Worm (Caenorhabditis elegans) whole organism, late embryonic: ENCODE results near the gene ama-1.

Experiments used
- K02D7.2 ChIP-seq: sonication (generic microtip); optimal IDR thresholded peaks from 2 replicates; lab custom pipeline; 2017; ENCODE audit warnings: mild to moderate bottlenecking, missing genetic modification characterization, missing compliant biosample characterization
- K09A11.1 ChIP-seq: sonication (generic microtip); optimal IDR thresholded peaks from 2 replicates; lab custom pipeline; 2017; ENCODE audit warnings: antibody characterized with exemption, mild to moderate bottlenecking, missing genetic modification characterization, missing compliant biosample characterization; ENCODE audit not compliant: insufficient read depth
- Y22D7AL.16 ChIP-seq: sonication (generic microtip); optimal IDR thresholded peaks from 2 replicates; lab custom pipeline; 2016; ENCODE audit warnings: missing genetic modification characterization, missing compliant biosample characterization
- ama-1 ChIP-seq: fragments of 150-350 bp; optimal IDR thresholded peaks from 2 replicates; lab custom pipeline; 2014
- ceh-18 ChIP-seq: sonication (generic microtip); optimal IDR thresholded peaks from 2 replicates; lab custom pipeline; 2016; ENCODE audit warnings: missing genetic modification characterization, missing compliant biosample characterization
- ceh-31 ChIP-seq: sonication (generic microtip); optimal IDR thresholded peaks from 2 replicates; lab custom pipeline; 2016; ENCODE audit warnings: missing genetic modification characterization, missing compliant biosample characterization
- ceh-34 ChIP-seq: sonication (generic microtip); optimal IDR thresholded peaks from 2 replicates; lab custom pipeline; 2016; ENCODE audit warnings: mild to moderate bottlenecking, missing genetic modification characterization, missing compliant biosample characterization
- ceh-48 ChIP-seq: sonication (generic microtip); optimal IDR thresholded peaks from 2 replicates; lab custom pipeline; 2016; ENCODE audit warnings: missing genetic modification characterization, inconsistent platforms, missing compliant biosample characterization
- ceh-6 ChIP-seq: fragments of 200-800 bp; sonication (Bioruptor generic); optimal IDR thresholded peaks from 2 replicates; lab custom pipeline; 2018; ENCODE audit warnings: mild to moderate bottlenecking, missing genetic modification characterization, missing compliant biosample characterization
- dve-1 ChIP-seq: sonication (generic microtip); optimal IDR thresholded peaks from 2 replicates; lab custom pipeline; 2017; ENCODE audit warnings: antibody characterized with exemption, mild to moderate bottlenecking, missing genetic modification characterization, missing compliant biosample characterization
- elt-2 ChIP-seq: sonication (generic microtip); optimal IDR thresholded peaks from 2 replicates; lab custom pipeline; 2016; ENCODE audit warnings: missing genetic modification reagents, missing genetic modification characterization, missing compliant biosample characterization
- fax-1 ChIP-seq: sonication (generic microtip); optimal IDR thresholded peaks from 2 replicates; lab custom pipeline; 2016; ENCODE audit warnings: missing genotype, missing genetic modification characterization, missing compliant biosample characterization
- fkh-10 ChIP-seq: fragments of 150-350 bp; optimal IDR thresholded peaks from 2 replicates; lab custom pipeline; 2014; ENCODE audit warnings: missing biosample characterization, missing genetic modification reagents, missing genetic modification characterization
- gmeb-2 ChIP-seq: sonication (generic microtip); optimal IDR thresholded peaks from 2 replicates; lab custom pipeline; 2016; ENCODE audit warnings: missing genetic modification characterization, inconsistent platforms, missing compliant biosample characterization
- hlh-13 ChIP-seq: fragments of 200-800 bp; sonication (Bioruptor generic); optimal IDR thresholded peaks from 2 replicates; lab custom pipeline; 2018; ENCODE audit warnings: mild to moderate bottlenecking, missing genetic modification characterization, missing compliant biosample characterization
- hlh-15 ChIP-seq: sonication (generic microtip); optimal IDR thresholded peaks from 2 replicates; lab custom pipeline; 2016; ENCODE audit warnings: missing genetic modification characterization, missing compliant biosample characterization
- hlh-8 ChIP-seq: sonication (generic microtip); optimal IDR thresholded peaks from 2 replicates; lab custom pipeline; 2016; ENCODE audit warnings: missing genotype, missing genetic modification characterization, missing compliant biosample characterization
- lim-6 ChIP-seq: sonication (generic microtip); optimal IDR thresholded peaks from 2 replicates; lab custom pipeline; 2016; ENCODE audit warnings: missing genetic modification characterization, missing compliant biosample characterization
- lin-11 ChIP-seq: fragments of 200-800 bp; sonication (Bioruptor generic); optimal IDR thresholded peaks from 2 replicates; lab custom pipeline; 2018; ENCODE audit warnings: mild to moderate bottlenecking, missing genetic modification characterization, missing compliant biosample characterization
- nhr-11 ChIP-seq: fragments of 150-350 bp; optimal IDR thresholded peaks from 2 replicates; lab custom pipeline; 2014; ENCODE audit warnings: missing biosample characterization, missing genetic modification characterization
- nhr-232 ChIP-seq: sonication (generic microtip); optimal IDR thresholded peaks from 2 replicates; lab custom pipeline; 2016; ENCODE audit warnings: missing genetic modification characterization, missing compliant biosample characterization
- pha-2 ChIP-seq: sonication (generic microtip); optimal IDR thresholded peaks from 2 replicates; lab custom pipeline; 2017; ENCODE audit warnings: mild to moderate bottlenecking, missing genetic modification characterization, missing compliant biosample characterization
- pha-4 ChIP-seq: fragments of 150-350 bp; optimal IDR thresholded peaks from 2 replicates; lab custom pipeline; 2018; ENCODE audit warnings: missing biosample characterization, missing genetic modification reagents, missing genetic modification characterization
- rnt-1 ChIP-seq: sonication (generic microtip); optimal IDR thresholded peaks from 2 replicates; lab custom pipeline; 2016; ENCODE audit warnings: missing genetic modification characterization, missing compliant biosample characterization
- sdc-2 ChIP-seq: sonication (generic microtip); optimal IDR thresholded peaks from 2 replicates; lab custom pipeline; 2016; ENCODE audit warnings: missing genotype, missing genetic modification characterization, missing compliant biosample characterization
- sox-4 ChIP-seq: sonication (generic microtip); optimal IDR thresholded peaks from 2 replicates; lab custom pipeline; 2017; ENCODE audit warnings: mild to moderate bottlenecking, missing genetic modification characterization, inconsistent platforms, missing compliant biosample characterization
- syd-9 ChIP-seq: sonication (generic microtip); optimal IDR thresholded peaks from 2 replicates; lab custom pipeline; 2016; ENCODE audit warnings: mild to moderate bottlenecking, missing genetic modification characterization, moderate library complexity, missing compliant biosample characterization
- tbx-2 ChIP-seq: sonication (generic microtip); optimal IDR thresholded peaks from 2 replicates; lab custom pipeline; 2016; ENCODE audit warnings: missing genetic modification characterization, missing compliant biosample characterization
- tbx-7 ChIP-seq: sonication (generic microtip); optimal IDR thresholded peaks from 2 replicates; lab custom pipeline; 2016; ENCODE audit warnings: missing genotype, missing genetic modification characterization, missing compliant biosample characterization
- ttx-3 ChIP-seq: sonication (generic microtip); optimal IDR thresholded peaks from 2 replicates; lab custom pipeline; 2016; ENCODE audit warnings: missing genetic modification reagents, missing genetic modification characterization, missing compliant biosample characterization
- unc-86 ChIP-seq: sonication (generic microtip); optimal IDR thresholded peaks from 2 replicates; lab custom pipeline; 2016; ENCODE audit warnings: missing genetic modification characterization, missing compliant biosample characterization
- zip-5 ChIP-seq: sonication (generic microtip); optimal IDR thresholded peaks from 2 replicates; lab custom pipeline; 2016; ENCODE audit warnings: missing genetic modification characterization, missing compliant biosample characterization
- ztf-16 ChIP-seq: sonication (generic microtip); optimal IDR thresholded peaks from 2 replicates; lab custom pipeline; 2017; ENCODE audit warnings: missing genetic modification characterization, missing compliant biosample characterization

The ama-1 gene

DNA sequence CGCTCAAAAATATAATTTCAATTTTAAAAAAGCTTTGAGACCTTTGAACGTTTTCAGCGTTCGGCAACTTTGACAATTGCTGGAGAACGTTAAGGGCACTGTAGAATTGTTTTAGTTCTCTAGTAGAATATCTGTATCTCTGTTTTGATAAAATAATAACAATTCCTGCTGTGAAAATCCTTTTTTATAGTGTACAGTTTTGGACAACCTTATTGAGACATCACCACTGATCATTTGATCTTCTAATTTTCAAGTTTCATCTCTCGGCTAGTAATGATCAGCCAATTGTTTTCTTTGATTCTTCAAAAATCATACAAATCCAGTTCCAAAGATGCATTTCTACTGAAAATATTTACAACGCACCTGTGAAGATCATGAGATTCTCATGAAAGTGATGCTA lies 44.7 kb downstream of the ama-1 start, which contains the start of gene F15E6.10:
TSS of gene F15E6.10 (plus strand) at position 301 of the 400 bp plus-strand sequence.
- no peak for TF ChIP-seq unc-86 (tag; lab: Kevin White, UChicago)
- no peak for TF ChIP-seq ama-1 (lab: Kevin White, UChicago)
- TF ChIP-seq fkh-10 (GFP tag; lab: Kevin White, UChicago), result no peak
- TF ChIP-seq rnt-1 (tag; lab: Kevin White, UChicago), result no peak
- TF ChIP-seq hlh-15 (tag; lab: Kevin White, UChicago), result no peak
- TF ChIP-seq fax-1 (tag; lab: Kevin White, UChicago), result no peak
- no peak for TF ChIP-seq ceh-48

DNA sequence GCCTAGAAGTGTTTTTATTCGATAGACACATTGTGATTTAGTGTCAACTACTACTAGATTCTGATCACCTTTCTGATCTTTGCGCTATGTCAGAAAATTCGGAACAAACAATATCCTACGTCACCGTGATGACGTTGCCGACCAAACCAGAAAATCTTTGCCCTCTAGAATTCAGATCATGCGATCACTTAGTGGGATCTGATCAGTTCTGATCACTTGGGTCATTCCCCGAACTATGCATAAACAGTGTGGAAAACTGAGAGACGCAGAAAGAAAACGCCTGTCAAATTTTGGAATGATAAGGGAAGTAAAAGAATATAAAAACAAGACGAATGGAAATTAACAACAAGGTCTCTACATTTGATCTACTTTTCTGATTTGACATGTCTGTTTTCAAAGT lies 46.7 kb downstream of the ama-1 start, which contains the start of gene F15E6.3:
TSS of gene F15E6.3 (plus strand) at position 344 of the 400 bp plus-strand sequence.
- TF ChIP-seq fax-1 (tag; lab: Kevin White, UChicago) (no peak), ceh-34 (tag; lab: Kevin White, UChicago) (no peak)

DNA sequence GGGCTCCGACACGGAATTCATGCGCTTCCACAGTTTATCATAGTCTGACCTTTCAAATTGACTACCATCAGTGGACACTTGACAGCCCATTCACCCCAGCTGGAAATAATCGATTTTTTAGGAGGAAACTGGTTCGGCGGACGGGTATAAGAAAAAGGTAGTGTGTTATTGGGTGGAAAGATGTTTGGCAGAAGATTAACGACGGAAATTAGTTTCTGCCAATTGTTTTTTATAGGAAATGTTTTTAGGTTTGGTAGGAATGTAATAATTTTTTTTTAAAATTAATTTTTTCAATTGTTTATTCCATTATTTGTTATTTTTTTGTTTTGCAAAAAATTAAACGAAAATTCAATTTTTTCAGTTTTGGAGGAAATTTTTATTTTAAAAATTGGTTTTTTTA lies 51.1 kb downstream of the ama-1 start, which contains the start of gene F15E6.9:
TSS of gene F15E6.9 (minus strand) at position 101 of the 400 bp plus-strand sequence.
- TF ChIP-seq ceh-18, result no peak
- no peak for TF ChIP-seq fkh-10 (GFP tag; lab: Kevin White, UChicago)
- TF ChIP-seq elt-2 (tag; lab: Kevin White, UChicago), result no peak
- no peak for TF ChIP-seq ceh-6 (GFP tag; lab: Kevin White, UChicago)
- TF ChIP-seq Y22D7AL.16 (tag; lab: Kevin White, UChicago), result no peak
- TF ChIP-seq syd-9 (tag; lab: Kevin White, UChicago), result no peak
- no peak for TF ChIP-seq tbx-2 (tag; lab: Kevin White, UChicago)
- TF ChIP-seq gmeb-2 (tag; lab: Kevin White, UChicago), result no peak
- TF ChIP-seq K09A11.1, result no peak
- TF ChIP-seq ztf-16 (tag; lab: Kevin White, UChicago), result no peak
- no peak for TF ChIP-seq dve-1 (tag; lab: Kevin White, UChicago)
- TF ChIP-seq hlh-8, result no peak
- no peak for TF ChIP-seq ama-1 (lab: Kevin White, UChicago)
- TF ChIP-seq unc-86 (tag; lab: Kevin White, UChicago), result no peak

DNA sequence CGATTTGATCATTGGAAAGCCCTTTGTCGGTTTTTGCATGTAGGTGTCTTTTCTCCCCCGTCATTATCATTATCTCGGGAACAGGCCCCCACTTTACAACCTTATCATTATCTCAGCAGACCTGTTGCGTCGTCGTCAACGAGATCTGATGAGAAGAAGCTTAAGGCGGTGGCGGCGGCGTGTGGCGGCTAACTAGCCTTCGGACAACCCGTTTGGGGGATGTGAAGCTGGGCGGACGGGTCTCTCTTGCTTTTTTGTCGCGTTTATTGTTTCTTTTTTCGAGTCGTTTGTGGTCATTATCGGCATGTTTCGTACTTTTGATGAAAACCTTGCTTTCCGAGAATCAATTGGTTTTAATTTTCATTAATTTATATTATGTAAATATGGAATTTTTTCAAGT lies 52.1 kb downstream of the ama-1 start:
- TF ChIP-seq tbx-2 (tag; lab: Kevin White, UChicago), result no peak
- TF ChIP-seq sdc-2 (tag; lab: Kevin White, UChicago), result no peak
- no peak for TF ChIP-seq nhr-11 (tag; lab: Kevin White, UChicago)
- no peak for TF ChIP-seq pha-2 (tag; lab: Kevin White, UChicago)
- no peak for TF ChIP-seq ceh-48
- no peak for TF ChIP-seq hlh-15 (tag; lab: Kevin White, UChicago)
- TF ChIP-seq ttx-3, result no peak
- TF ChIP-seq unc-86 (tag; lab: Kevin White, UChicago), result no peak
- TF ChIP-seq sox-4, result no peak

DNA sequence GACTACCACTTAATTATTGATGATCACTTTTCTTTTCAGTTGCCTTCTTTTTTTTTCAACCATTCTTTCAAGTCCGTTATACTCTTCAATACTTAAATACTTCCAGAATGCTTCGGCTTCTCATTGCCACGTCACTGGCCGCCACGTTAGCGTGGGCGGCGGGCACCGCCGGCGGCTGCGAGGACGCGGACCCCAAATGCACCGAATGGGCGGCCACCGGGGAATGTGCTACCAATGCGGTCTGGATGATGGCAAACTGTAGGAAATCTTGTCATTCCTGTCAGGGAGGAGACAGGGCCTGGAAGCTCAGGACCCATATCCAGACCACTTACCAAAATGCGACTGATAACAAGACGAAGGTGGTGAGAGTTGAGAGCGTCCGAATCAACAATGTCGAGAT lies 53.3 kb downstream of the ama-1 start, which contains the start of gene lgc-22:
TSS of gene lgc-22 (plus strand) at position 105 of the 400 bp plus-strand sequence.
- no peak for TF ChIP-seq lim-6 (tag; lab: Kevin White, UChicago)
- no peak for TF ChIP-seq pha-2 (tag; lab: Kevin White, UChicago)
- no peak for TF ChIP-seq nhr-232 (tag; lab: Kevin White, UChicago)
- TF ChIP-seq ceh-6 (GFP tag; lab: Kevin White, UChicago), result no peak
- no peak for TF ChIP-seq ztf-16 (tag; lab: Kevin White, UChicago)
- TF ChIP-seq K02D7.2 (tag; lab: Kevin White, UChicago), result no peak
- TF ChIP-seq Y22D7AL.16 (tag; lab: Kevin White, UChicago), result no peak
- no peak for TF ChIP-seq pha-4 (tag; lab: Kevin White, UChicago)
- TF ChIP-seq ttx-3, result no peak
- TF ChIP-seq ceh-31 (tag; lab: Kevin White, UChicago), result no peak
- TF ChIP-seq syd-9 (tag; lab: Kevin White, UChicago), result no peak
- TF ChIP-seq rnt-1 (tag; lab: Kevin White, UChicago), result no peak
- no peak for TF ChIP-seq hlh-13

DNA sequence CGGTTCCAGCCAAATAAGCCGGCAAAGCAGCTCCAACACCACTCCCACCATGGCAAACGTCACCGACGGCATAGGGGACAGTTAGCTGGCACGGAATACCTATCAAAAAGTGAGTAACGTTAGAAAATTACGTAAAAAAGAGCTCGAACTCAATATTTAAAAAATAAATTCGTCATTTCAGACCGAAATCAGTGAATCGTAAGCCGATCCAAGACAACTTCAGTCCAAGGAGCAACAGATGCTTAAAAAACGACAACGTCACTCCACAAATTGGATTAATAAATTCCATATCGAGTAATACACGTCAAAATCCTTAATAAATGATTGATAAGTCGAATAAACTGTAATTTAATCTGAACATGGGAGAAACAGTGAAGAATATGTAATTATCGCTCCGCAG lies 58.4 kb downstream of the ama-1 start:
- no peak for TF ChIP-seq lin-11 (tag; lab: Kevin White, UChicago)
- no peak for TF ChIP-seq ama-1 (lab: Kevin White, UChicago)
- no peak for TF ChIP-seq tbx-7
- no peak for TF ChIP-seq unc-86 (tag; lab: Kevin White, UChicago)
- TF ChIP-seq hlh-13, result no peak
- no peak for TF ChIP-seq zip-5 (tag; lab: Kevin White, UChicago)
- TF ChIP-seq pha-2 (tag; lab: Kevin White, UChicago), result no peak
- TF ChIP-seq ceh-48, result no peak
- TF ChIP-seq tbx-2 (tag; lab: Kevin White, UChicago), result no peak
- no peak for TF ChIP-seq K02D7.2 (tag; lab: Kevin White, UChicago)
- TF ChIP-seq, all 69 proteins: peak for 0
